Fruit fly (Drosophila melanogaster) S2 (cell line): ENCODE results near the gene Ppt1.

ENCODE experiments used
- CG8478 ChIP-seq: fragments of >200 bp; optimal IDR thresholded peaks from 2 replicates; lab custom pipeline; 2018
- CTCF ChIP-seq, 2 experiments: fragments of >200 bp; optimal IDR thresholded peaks; 2 replicates each; lab custom pipeline; 2018

dm6 chrX:8731464-8731863, 41.4 kb upstream of the Ppt1 start:
- TF ChIP-seq CG8478 (lab: Kevin White, UChicago) (no peak), CTCF (optimal IDR thresholded peaks at IDR 0.05; lab: Kevin White, UChicago) (no peak)
